Fruit fly (Drosophila melanogaster) whole organism, embryonic: ENCODE measurements around the gene CG7985.

Experiments used
- Antp ChIP-seq: fragments of 200-800 bp; sonication (Bioruptor generic); optimal IDR thresholded peaks from 3 replicates; lab custom pipeline; 2016; ENCODE audit warnings: missing biosample characterization, missing genetic modification characterization
- Bgb ChIP-seq: fragments of 200-800 bp; sonication (Bioruptor generic); IDR thresholded peaks from 2 replicates; pipeline ENCODE4 v1.3.6; 2022; ENCODE audit warnings: missing biosample characterization, missing genetic modification characterization; ENCODE audit not compliant: partially characterized antibody
- CG11504 ChIP-seq: fragments of 200-800 bp; sonication (Bioruptor generic); optimal IDR thresholded peaks from 3 replicates; lab custom pipeline; 2019; ENCODE audit warnings: missing biosample characterization, mild to moderate bottlenecking, missing genetic modification characterization, moderate library complexity
- CG12299 ChIP-seq: fragments of 200-800 bp; sonication (Bioruptor generic); optimal IDR thresholded peaks from 2 replicates; lab custom pipeline; 2018; ENCODE audit warnings: missing biosample characterization, mild to moderate bottlenecking, missing genetic modification characterization
- CG12769 ChIP-seq: fragments of 200-800 bp; sonication (Bioruptor generic); optimal IDR thresholded peaks from 2 replicates; lab custom pipeline; 2019; ENCODE audit warnings: missing biosample characterization, mild to moderate bottlenecking, missing genetic modification characterization, moderate library complexity
- CG14965 ChIP-seq: fragments of 200-800 bp; sonication (Bioruptor generic); optimal IDR thresholded peaks from 2 replicates; lab custom pipeline; 2016; ENCODE audit warnings: missing biosample characterization, missing genetic modification characterization, borderline replicate concordance
- CG17385 ChIP-seq: fragments of 200-800 bp; sonication (Bioruptor generic); optimal IDR thresholded peaks from 3 replicates; lab custom pipeline; 2018; ENCODE audit warnings: missing biosample characterization, mild to moderate bottlenecking, missing genetic modification characterization
- CG33213 ChIP-seq: fragments of 200-800 bp; sonication (Bioruptor generic); optimal IDR thresholded peaks from 3 replicates; lab custom pipeline; 2016; ENCODE audit warnings: missing biosample characterization, missing genetic modification characterization
- CG34224 ChIP-seq: fragments of 200-800 bp; sonication (Bioruptor generic); IDR thresholded peaks from 3 replicates; pipeline ENCODE4 v1.3.6; 2022; ENCODE audit warnings: missing biosample characterization, missing genetic modification characterization; ENCODE audit not compliant: partially characterized antibody
- CG3838 ChIP-seq: fragments of 200-800 bp; sonication (Bioruptor generic); optimal IDR thresholded peaks from 3 replicates; lab custom pipeline; 2016; ENCODE audit warnings: missing biosample characterization, missing genetic modification characterization
- CG42726 ChIP-seq: fragments of 200-800 bp; sonication (Bioruptor generic); IDR thresholded peaks from 2 replicates; pipeline ENCODE4 v1.3.6; 2022; ENCODE audit warnings: missing biosample characterization, missing genetic modification characterization; ENCODE audit not compliant: partially characterized antibody
- CG4707 ChIP-seq: fragments of 200-800 bp; sonication (Bioruptor generic); optimal IDR thresholded peaks from 2 replicates; lab custom pipeline; 2018; ENCODE audit warnings: missing biosample characterization, mild to moderate bottlenecking, missing genetic modification characterization, moderate library complexity
- CG7556 ChIP-seq: fragments of 200-800 bp; sonication (Bioruptor generic); optimal IDR thresholded peaks from 2 replicates; lab custom pipeline; 2017; ENCODE audit warnings: missing biosample characterization, mild to moderate bottlenecking, missing genetic modification characterization
- CG9727 ChIP-seq: fragments of 200-800 bp; sonication (Bioruptor generic); optimal IDR thresholded peaks from 3 replicates; lab custom pipeline; 2017; ENCODE audit warnings: missing biosample characterization, mild to moderate bottlenecking, missing genetic modification characterization
- Chrac-16 ChIP-seq: fragments of 200-800 bp; sonication (Bioruptor generic); optimal IDR thresholded peaks from 3 replicates; lab custom pipeline; 2016; ENCODE audit warnings: missing biosample characterization, missing genetic modification characterization
- Dbx ChIP-seq: fragments of 200-800 bp; sonication (Bioruptor generic); IDR thresholded peaks from 3 replicates; pipeline ENCODE4 v1.3.6; 2022; ENCODE audit warnings: missing biosample characterization, missing genetic modification characterization
- Ets65A ChIP-seq: fragments of 200-800 bp; sonication (Bioruptor generic); peaks from one replicate; lab custom pipeline; 2016; ENCODE audit warnings: missing biosample characterization, missing genetic modification characterization
- Fer2 ChIP-seq: fragments of 200-800 bp; sonication (Bioruptor generic); optimal IDR thresholded peaks from 2 replicates; lab custom pipeline; 2018; ENCODE audit warnings: missing biosample characterization, mild to moderate bottlenecking, missing genetic modification characterization, moderate library complexity
- Gug ChIP-seq: fragments of 200-800 bp; sonication (Bioruptor generic); IDR thresholded peaks from 4 replicates; pipeline ENCODE4 v1.3.6; 2022; ENCODE audit warnings: missing biosample characterization, missing genetic modification characterization
- Hsf ChIP-seq: fragments of 200-800 bp; sonication (Bioruptor generic); optimal IDR thresholded peaks from 3 replicates; lab custom pipeline; 2016; ENCODE audit warnings: missing biosample characterization, missing genetic modification characterization
- MBD-R2 ChIP-seq: fragments of 200-800 bp; sonication (Bioruptor generic); IDR thresholded peaks from 2 replicates; pipeline ENCODE4 v1.3.6; 2022; ENCODE audit warnings: missing biosample characterization, missing genetic modification characterization
- Mes4 ChIP-seq: fragments of 200-800 bp; sonication (Bioruptor generic); optimal IDR thresholded peaks from 2 replicates; lab custom pipeline; 2016; ENCODE audit warnings: missing biosample characterization, missing genetic modification characterization
- NC2β ChIP-seq: fragments of 200-800 bp; sonication (Bioruptor generic); optimal IDR thresholded peaks from 2 replicates; lab custom pipeline; 2016; ENCODE audit warnings: missing biosample characterization, missing genetic modification characterization
- Pdp1 ChIP-seq, 2 experiments: fragments of 200-800 bp; sonication (Bioruptor generic); optimal IDR thresholded peaks; 3 replicates each; lab custom pipeline; 2016; ENCODE audit warnings: missing biosample characterization in 2 of 2, missing genetic modification characterization in 2 of 2, mild to moderate bottlenecking in 1 of 2, moderate library complexity in 1 of 2
- Stat92E ChIP-seq, 3 experiments: fragments of >200 bp in 2 of 3; fragments of 200-800 bp in 1 of 3; sonication (Bioruptor generic) in 1 of 3; optimal IDR thresholded peaks; 2 replicates each; lab custom pipeline; 2017 to 2019; ENCODE audit warnings: missing biosample characterization in 3 of 3, missing genetic modification characterization in 3 of 3, mild to moderate bottlenecking in 1 of 3, moderate library complexity in 1 of 3
- TFAM ChIP-seq: fragments of 200-800 bp; sonication (Bioruptor generic); optimal IDR thresholded peaks from 2 replicates; lab custom pipeline; 2017; ENCODE audit warnings: missing biosample characterization, missing genetic modification characterization, inconsistent platforms
- amos ChIP-seq: fragments of 200-800 bp; sonication (Bioruptor generic); IDR thresholded peaks from 2 replicates; pipeline ENCODE4 v1.3.6; 2022; ENCODE audit warnings: missing biosample characterization, missing genetic modification characterization; ENCODE audit not compliant: partially characterized antibody
- bab2 ChIP-seq: fragments of 200-800 bp; sonication (Bioruptor generic); optimal IDR thresholded peaks from 2 replicates; lab custom pipeline; 2016; ENCODE audit warnings: missing biosample characterization, missing genetic modification characterization
- caup ChIP-seq: fragments of 200-800 bp; sonication (Bioruptor generic); optimal IDR thresholded peaks from 3 replicates; lab custom pipeline; 2017; ENCODE audit warnings: missing biosample characterization, mild to moderate bottlenecking, missing genetic modification characterization, moderate library complexity; ENCODE audit not compliant: severe bottlenecking
- chif ChIP-seq, 2 experiments: fragments of 200-800 bp; sonication (Bioruptor generic); optimal IDR thresholded peaks; 3 replicates each; lab custom pipeline; 2016; ENCODE audit warnings: missing biosample characterization in 2 of 2, missing genetic modification characterization in 2 of 2
- ems ChIP-seq: fragments of 200-800 bp; sonication (Bioruptor generic); optimal IDR thresholded peaks from 3 replicates; lab custom pipeline; 2016; ENCODE audit warnings: missing biosample characterization, missing genetic modification characterization
- fu2 ChIP-seq: fragments of 200-800 bp; sonication (Bioruptor generic); optimal IDR thresholded peaks from 2 replicates; lab custom pipeline; 2016; ENCODE audit warnings: missing biosample characterization, missing genetic modification characterization
- jing ChIP-seq: fragments of 200-800 bp; sonication (Bioruptor generic); optimal IDR thresholded peaks from 2 replicates; lab custom pipeline; 2018; ENCODE audit warnings: missing biosample characterization, mild to moderate bottlenecking, missing genetic modification characterization
- jumu ChIP-seq: fragments of 200-800 bp; sonication (Bioruptor generic); optimal IDR thresholded peaks from 3 replicates; lab custom pipeline; 2016; ENCODE audit warnings: missing biosample characterization, missing genetic modification characterization
- kni ChIP-seq: fragments of 200-800 bp; sonication (Bioruptor generic); optimal IDR thresholded peaks from 3 replicates; lab custom pipeline; 2017; ENCODE audit warnings: mild to moderate bottlenecking, missing biosample characterization, missing genetic modification reagents, missing genetic modification characterization
- knrl ChIP-seq: fragments of 200-800 bp; sonication (Bioruptor generic); IDR thresholded peaks from 3 replicates; pipeline ENCODE4 v1.3.6; 2022; ENCODE audit warnings: missing biosample characterization, missing genetic modification characterization; ENCODE audit not compliant: partially characterized antibody
- nau ChIP-seq: fragments of 200-800 bp; sonication (Bioruptor generic); optimal IDR thresholded peaks from 3 replicates; lab custom pipeline; 2017; ENCODE audit warnings: missing biosample characterization, mild to moderate bottlenecking, missing genetic modification characterization, missing genetic modification reagents
- nerfin-2 ChIP-seq: fragments of 200-800 bp; sonication (Bioruptor generic); IDR thresholded peaks from 2 replicates; pipeline ENCODE4 v1.3.6; 2022; ENCODE audit warnings: missing biosample characterization, missing genetic modification characterization; ENCODE audit not compliant: partially characterized antibody
- odd ChIP-seq: fragments of 200-800 bp; sonication (Bioruptor generic); optimal IDR thresholded peaks from 2 replicates; lab custom pipeline; 2017; ENCODE audit warnings: missing biosample characterization, mild to moderate bottlenecking, missing genetic modification characterization
- phol ChIP-seq: fragments of 200-800 bp; sonication (Bioruptor generic); optimal IDR thresholded peaks from 3 replicates; lab custom pipeline; 2018; ENCODE audit warnings: missing biosample characterization, mild to moderate bottlenecking, missing genetic modification characterization, moderate library complexity
- sr ChIP-seq: fragments of 200-800 bp; sonication (Bioruptor generic); IDR thresholded peaks from 3 replicates; pipeline ENCODE4 v1.3.6; 2022; ENCODE audit warnings: missing biosample characterization, missing genetic modification characterization
- tap ChIP-seq: fragments of 200-800 bp; optimal IDR thresholded peaks from 3 replicates; lab custom pipeline; 2019; ENCODE audit warnings: missing biosample characterization, mild to moderate bottlenecking, missing genetic modification characterization, moderate library complexity
- tio ChIP-seq: fragments of 200-800 bp; sonication (Bioruptor generic); optimal IDR thresholded peaks from 2 replicates; lab custom pipeline; 2017; ENCODE audit warnings: missing biosample characterization, missing genetic modification characterization, inconsistent platforms
- tna ChIP-seq: fragments of 200-800 bp; sonication (Bioruptor generic); IDR thresholded peaks from 2 replicates; pipeline ENCODE4 v1.3.6; 2022; ENCODE audit warnings: missing biosample characterization, missing genetic modification characterization; ENCODE audit not compliant: partially characterized antibody
- trem ChIP-seq: fragments of 200-800 bp; optimal IDR thresholded peaks from 3 replicates; lab custom pipeline; 2019; ENCODE audit warnings: missing biosample characterization, mild to moderate bottlenecking, missing genetic modification characterization, moderate library complexity
- zfh2 ChIP-seq: fragments of 200-800 bp; sonication (Bioruptor generic); optimal IDR thresholded peaks from 2 replicates; lab custom pipeline; 2016; ENCODE audit warnings: missing biosample characterization, missing genetic modification characterization

The CG7985 gene

dm6 chr3R:18199885-18200249 is 210 bp downstream of the CG7985 start (continued):
- TF ChIP-seq Antp (GFP tag; lab: Kevin White, UChicago) (no peak), nerfin-2 (no peak), Ets65A (GFP tag; lab: Kevin White, UChicago) (no peak), tio (GFP tag; lab: Kevin White, UChicago) (no peak), Gug (GFP tag; lab: Robert Waterston, UW) (no peak)

- TF ChIP-seq Ets65A (GFP tag; lab: Kevin White, UChicago) (peak; percentile 59), CG12299 (no peak)
Observed at dm6 chr3R:18208479-18208878, 8.8 kb downstream of the CG7985 start, which contains the start of gene CG44158. CG44158 (plus strand) TSS chr3R:18208779.

- TF ChIP-seq tna (peak; percentile 14; the same call in 1 of the 2 replicates), Bgb (GFP tag; lab: Robert Waterston, UW) (peak; percentile 81), CG3838 (GFP tag; lab: Kevin White, UChicago) (no peak), knrl (GFP tag; lab: Robert Waterston, UW) (peak; percentile 72; the same call in 2 of the 3 replicates), nau (GFP tag; lab: Kevin White, UChicago) (no peak), CG7556 (no peak), CG17385 (GFP tag; lab: Kevin White, UChicago) (no peak), sr (GFP tag; lab: Robert Waterston, UW) (no peak), CG12769 (no peak), ems (peak; percentile 15), tap (tag; lab: Kevin White, UChicago) (no peak), Chrac-16 (GFP tag; lab: Kevin White, UChicago) (peak; percentile 48), Dbx (GFP tag; lab: Robert Waterston, UW) (peak; percentile 37; the same call in 1 of the 3 replicates), bab2 (GFP tag; lab: Kevin White, UChicago) (peak; percentile 38), trem (peak; percentile 20), jing (no peak), fu2 (GFP tag; lab: Kevin White, UChicago) (peak; percentile 33), CG9727 (GFP tag; lab: Kevin White, UChicago) (peak; percentile 10), Fer2 (tag; lab: Kevin White, UChicago) (no peak), kni (GFP tag; lab: Kevin White, UChicago) (no peak), Pdp1 (GFP tag; optimal IDR thresholded peaks at IDR 0.05; lab: Kevin White, UChicago) (peak in 1 of 2 experiments; percentile 40), CG4707 (GFP tag; lab: Kevin White, UChicago) (no peak), amos (GFP tag; lab: Robert Waterston, UW) (peak; percentile 70), Hsf (peak; percentile 66), CG33213 (GFP tag; lab: Kevin White, UChicago) (peak; percentile 25), chif (GFP tag; optimal IDR thresholded peaks at IDR 0.05; lab: Kevin White, UChicago) (peak in 1 of 2 experiments; percentile 19), jumu (peak; percentile 8), CG14965 (GFP tag; lab: Kevin White, UChicago) (no peak), CG34224 (GFP tag; lab: Robert Waterston, UW) (peak; percentile 78), odd (no peak), Mes4 (GFP tag; lab: Kevin White, UChicago) (no peak), caup (peak; percentile 2), zfh2 (GFP tag; lab: Kevin White, UChicago) (peak; percentile 57), Stat92E (GFP tag; optimal IDR thresholded peaks at IDR 0.05; lab: Kevin White, UChicago) (no peak), phol (tag; lab: Kevin White, UChicago) (peak; percentile 37), TFAM (GFP tag; lab: Kevin White, UChicago) (no peak), NC2β (peak; percentile 19), MBD-R2 (GFP tag; lab: Robert Waterston, UW) (peak; percentile 57), CG11504 (no peak), CG42726 (0 out of 2 replicates have a peak, but pooled peaks have one; percentile 44)
Observed at dm6 chr3R:18215300-18215699, 15.6 kb downstream of the CG7985 start.
